Worm (Caenorhabditis elegans) whole organism, L2 larva: ENCODE results near the gene prdh-1.

Experiments used
- C34F6.9 ChIP-seq: fragments of 150-350 bp; optimal IDR thresholded peaks from 2 replicates; lab custom pipeline; 2014; ENCODE audit warnings: missing biosample characterization, missing genetic modification characterization
- F13H6.1 ChIP-seq: sonication (generic microtip); optimal IDR thresholded peaks from 2 replicates; lab custom pipeline; 2016; ENCODE audit warnings: missing genetic modification characterization, missing compliant biosample characterization
- Y55F3AM.14 ChIP-seq: fragments of 200-800 bp; sonication (Bioruptor generic); optimal IDR thresholded peaks from 2 replicates; lab custom pipeline; 2018; ENCODE audit warnings: mild to moderate bottlenecking, missing genetic modification characterization, missing compliant biosample characterization
- alr-1 ChIP-seq: fragments of 150-350 bp; optimal IDR thresholded peaks from 2 replicates; lab custom pipeline; 2014; ENCODE audit warnings: missing biosample characterization, missing genetic modification characterization
- ama-1 ChIP-seq: fragments of 150-350 bp; optimal IDR thresholded peaks from 2 replicates; lab custom pipeline; 2018; ENCODE audit warnings: inconsistent platforms
- blmp-1 ChIP-seq: sonication (generic microtip); optimal IDR thresholded peaks from 2 replicates; lab custom pipeline; 2017; ENCODE audit warnings: missing genetic modification characterization, mild to moderate bottlenecking, missing compliant biosample characterization, antibody characterized with exemption, moderate library complexity; ENCODE audit not compliant: insufficient read depth
- ceh-16 ChIP-seq: fragments of 150-350 bp; optimal IDR thresholded peaks from 2 replicates; lab custom pipeline; 2014; ENCODE audit warnings: missing biosample characterization, missing genetic modification characterization
- ceh-82 ChIP-seq: fragments of 150-350 bp; optimal IDR thresholded peaks from 2 replicates; lab custom pipeline; 2014; ENCODE audit warnings: missing biosample characterization, missing genetic modification characterization
- crh-2 ChIP-seq: sonication (generic microtip); optimal IDR thresholded peaks from 2 replicates; lab custom pipeline; 2017; ENCODE audit warnings: missing biosample characterization, missing genetic modification characterization
- dmd-4 ChIP-seq: sonication (generic microtip); optimal IDR thresholded peaks from 2 replicates; lab custom pipeline; 2017; ENCODE audit warnings: missing biosample characterization, missing genetic modification characterization
- egl-27 ChIP-seq: sonication (generic microtip); optimal IDR thresholded peaks from 3 replicates; lab custom pipeline; 2017; ENCODE audit warnings: missing biosample characterization, missing genetic modification reagents, missing genetic modification characterization
- elt-3 ChIP-seq: sonication (generic microtip); optimal IDR thresholded peaks from 2 replicates; lab custom pipeline; 2017; ENCODE audit warnings: missing biosample characterization, missing genetic modification characterization
- fos-1 ChIP-seq: fragments of 150-350 bp; optimal IDR thresholded peaks from 2 replicates; lab custom pipeline; 2014; ENCODE audit warnings: missing biosample characterization, missing genetic modification characterization
- gmeb-1 ChIP-seq: fragments of 150-350 bp; optimal IDR thresholded peaks from 2 replicates; lab custom pipeline; 2014; ENCODE audit warnings: missing biosample characterization, missing genetic modification characterization
- lin-11 ChIP-seq: fragments of 150-350 bp; sonication (generic microtip); optimal IDR thresholded peaks from 2 replicates; lab custom pipeline; 2014; ENCODE audit warnings: missing biosample characterization, missing genetic modification characterization, inconsistent platforms, mixed read lengths
- lin-13 ChIP-seq: fragments of 150-350 bp; optimal IDR thresholded peaks from 2 replicates; lab custom pipeline; 2014; ENCODE audit warnings: missing biosample characterization, missing genetic modification reagents, missing genetic modification characterization
- lin-39 ChIP-seq: fragments of 150-350 bp; optimal IDR thresholded peaks from 2 replicates; lab custom pipeline; 2014; ENCODE audit warnings: missing biosample characterization, missing genetic modification reagents, missing genetic modification characterization
- lsy-2 ChIP-seq, 2 experiments: fragments of 150-350 bp in 1 of 2; sonication (generic microtip) in 1 of 2; optimal IDR thresholded peaks; 2 replicates each; lab custom pipeline; 2014 to 2017; ENCODE audit warnings: missing biosample characterization in 2 of 2, missing genetic modification characterization in 2 of 2
- mab-5 ChIP-seq: fragments of 150-350 bp; optimal IDR thresholded peaks from 2 replicates; lab custom pipeline; 2014; ENCODE audit warnings: missing biosample characterization, missing genetic modification characterization
- mbf-1 ChIP-seq: sonication (generic microtip); optimal IDR thresholded peaks from 2 replicates; lab custom pipeline; 2017; ENCODE audit warnings: missing biosample characterization, missing genetic modification characterization
- mdl-1 ChIP-seq, 2 experiments: fragments of 150-350 bp in 1 of 2; sonication (generic microtip) in 1 of 2; optimal IDR thresholded peaks; 2 replicates each; lab custom pipeline; 2017; ENCODE audit warnings: missing biosample characterization in 2 of 2, missing genetic modification characterization in 2 of 2
- nhr-11 ChIP-seq: fragments of 150-350 bp; optimal IDR thresholded peaks from 2 replicates; lab custom pipeline; 2014; ENCODE audit warnings: missing biosample characterization, missing genetic modification characterization
- nhr-12 ChIP-seq: fragments of 150-350 bp; optimal IDR thresholded peaks from 2 replicates; lab custom pipeline; 2014; ENCODE audit warnings: missing biosample characterization, missing genetic modification characterization
- nhr-129 ChIP-seq: fragments of 150-350 bp; optimal IDR thresholded peaks from 2 replicates; lab custom pipeline; 2014; ENCODE audit warnings: missing biosample characterization, missing genetic modification characterization
- nhr-21 ChIP-seq: fragments of 150-350 bp; optimal IDR thresholded peaks from 2 replicates; lab custom pipeline; 2014; ENCODE audit warnings: missing biosample characterization, missing genetic modification characterization
- nhr-23 ChIP-seq: fragments of 150-350 bp; optimal IDR thresholded peaks from 2 replicates; lab custom pipeline; 2014; ENCODE audit warnings: missing biosample characterization, missing genetic modification reagents, missing genetic modification characterization
- nhr-237 ChIP-seq: fragments of 150-350 bp; optimal IDR thresholded peaks from 2 replicates; lab custom pipeline; 2014; ENCODE audit warnings: missing biosample characterization, missing genetic modification characterization
- nhr-25 ChIP-seq: fragments of 150-350 bp; sonication (generic microtip); optimal IDR thresholded peaks from 3 replicates; lab custom pipeline; 2014; ENCODE audit warnings: missing biosample characterization, missing genetic modification characterization
- nhr-6 ChIP-seq: fragments of 150-350 bp; optimal IDR thresholded peaks from 2 replicates; lab custom pipeline; 2014; ENCODE audit warnings: missing biosample characterization, missing genetic modification characterization
- nhr-77 ChIP-seq: fragments of 150-350 bp; optimal IDR thresholded peaks from 2 replicates; lab custom pipeline; 2014; ENCODE audit warnings: missing biosample characterization, missing genetic modification characterization
- sem-4 ChIP-seq: fragments of 150-350 bp; optimal IDR thresholded peaks from 2 replicates; lab custom pipeline; 2014; ENCODE audit warnings: missing biosample characterization, missing genetic modification reagents, missing genetic modification characterization
- skn-1 ChIP-seq: sonication (generic microtip); optimal IDR thresholded peaks from 2 replicates; lab custom pipeline; 2017; ENCODE audit warnings: missing biosample characterization, missing genetic modification characterization
- sma-3 ChIP-seq: sonication (generic microtip); optimal IDR thresholded peaks from 2 replicates; lab custom pipeline; 2016; ENCODE audit warnings: missing genetic modification reagents, missing genetic modification characterization, missing compliant biosample characterization
- sma-9 ChIP-seq, 2 experiments: fragments of 150-350 bp in 1 of 2; sonication (generic microtip) in 1 of 2; optimal IDR thresholded peaks; 2 replicates each; lab custom pipeline; 2014 to 2016; ENCODE audit warnings: missing genetic modification characterization in 2 of 2, mild to moderate bottlenecking in 1 of 2, missing biosample characterization in 1 of 2, missing compliant biosample characterization in 1 of 2, missing genetic modification reagents in 1 of 2, moderate library complexity in 1 of 2
- snpc-4 ChIP-seq: fragments of 150-350 bp; optimal IDR thresholded peaks from 2 replicates; lab custom pipeline; 2014; ENCODE audit warnings: missing biosample characterization, missing genetic modification characterization
- unc-39 ChIP-seq: fragments of 150-350 bp; optimal IDR thresholded peaks from 2 replicates; lab custom pipeline; 2014; ENCODE audit warnings: missing biosample characterization, missing genetic modification characterization
- unc-55 ChIP-seq: fragments of 150-350 bp; sonication (generic microtip); optimal IDR thresholded peaks from 3 replicates; lab custom pipeline; 2014; ENCODE audit warnings: missing biosample characterization, missing genetic modification reagents, missing genetic modification characterization
- zag-1 ChIP-seq: fragments of 150-350 bp; optimal IDR thresholded peaks from 2 replicates; lab custom pipeline; 2014; ENCODE audit warnings: missing biosample characterization, missing genetic modification characterization
- ztf-1 ChIP-seq: fragments of 200-800 bp; sonication (Bioruptor generic); conservative IDR thresholded peaks from 2 replicates; pipeline ENCODE4 v1.3.6; 2022; ENCODE audit warnings: missing genetic modification characterization, missing compliant biosample characterization
- ztf-11 ChIP-seq: sonication (generic microtip); optimal IDR thresholded peaks from 2 replicates; lab custom pipeline; 2017; ENCODE audit warnings: missing biosample characterization, missing genetic modification characterization
- ztf-4 ChIP-seq: fragments of 150-350 bp; optimal IDR thresholded peaks from 2 replicates; lab custom pipeline; 2014; ENCODE audit warnings: missing biosample characterization, missing genetic modification characterization

prdh-1 gene

DNA sequence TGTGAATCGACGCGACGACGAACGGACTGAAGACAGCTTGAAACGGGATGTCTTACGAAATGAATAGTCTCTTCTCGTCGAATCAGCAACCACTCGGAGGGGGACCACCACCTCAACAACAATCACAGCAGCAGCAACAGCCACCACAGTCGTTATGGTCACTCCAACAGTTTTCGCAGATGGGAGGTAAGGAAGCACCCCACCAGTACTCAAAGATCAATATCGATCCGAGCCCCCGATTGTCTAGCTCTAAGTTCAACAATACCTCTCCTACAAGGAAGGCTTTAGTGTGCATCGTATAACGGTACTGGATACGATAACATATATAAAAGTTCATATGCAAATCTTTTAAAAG, 11.7 kb upstream of the prdh-1 start:
- TF ChIP-seq ceh-82 (no peak), ztf-1 (GFP tag; lab: Robert Waterston, UW) (0 out of 2 replicates have a peak, but pooled peaks have one; percentile 36)

DNA sequence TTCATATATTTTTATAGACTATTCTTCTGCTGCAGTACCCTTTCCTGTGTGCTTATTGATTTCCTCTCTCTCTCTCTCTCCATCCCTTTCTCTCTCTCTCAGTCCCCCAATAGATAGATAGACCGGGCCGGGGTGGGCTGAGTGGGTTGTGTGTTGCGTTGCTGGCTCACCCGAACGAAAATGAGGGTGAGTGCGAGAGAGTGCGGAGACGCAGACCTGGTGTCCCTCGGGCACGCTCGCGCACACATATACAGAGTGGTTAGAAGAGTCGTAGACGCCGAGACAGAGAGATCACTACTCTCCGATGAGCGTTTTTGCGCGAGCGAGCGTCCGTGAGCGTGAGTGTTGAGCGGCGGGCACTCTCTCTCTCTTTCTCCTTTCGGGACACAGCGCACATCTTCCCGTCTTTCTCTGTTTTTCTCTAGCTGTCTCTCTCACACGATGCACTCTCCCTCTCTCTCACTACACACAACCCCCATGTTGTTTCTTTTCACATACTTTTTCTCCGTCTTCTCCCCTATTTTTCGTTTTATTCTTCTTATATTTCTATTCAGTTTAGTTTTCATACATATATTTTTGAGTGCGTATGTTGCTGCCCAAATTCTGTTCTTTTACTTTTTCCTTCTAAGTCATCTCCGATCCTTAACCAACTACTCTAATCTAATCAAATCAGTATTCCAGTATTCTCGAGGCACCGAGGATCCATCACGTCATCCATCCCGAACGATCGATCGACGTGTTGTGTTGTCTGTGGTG, 11.2 kb upstream of the prdh-1 start, which contains the start of gene lin-66:
Gene lin-66 (plus strand): TSS at position 672 of the 756 bp plus-strand sequence.
- peak; percentile 16 for TF ChIP-seq sem-4 (tag; lab: Kevin White, UChicago)
- no peak for TF ChIP-seq nhr-23 (tag; lab: Kevin White, UChicago)
- peak; percentile 60 for TF ChIP-seq mab-5
- TF ChIP-seq blmp-1 (tag; lab: Kevin White, UChicago) = peak; percentile 59
- TF ChIP-seq alr-1 = no peak
- peak; percentile 59 for TF ChIP-seq snpc-4 (tag; lab: Kevin White, UChicago)
- TF ChIP-seq lin-39 (tag; lab: Kevin White, UChicago) = no peak
- TF ChIP-seq nhr-129 (tag; lab: Kevin White, UChicago) = peak; percentile 99
- peak; percentile 72 for TF ChIP-seq nhr-6 (tag; lab: Kevin White, UChicago)
- peak; percentile 68 for TF ChIP-seq ztf-4 (tag; lab: Kevin White, UChicago)
- TF ChIP-seq unc-39 (tag; lab: Kevin White, UChicago) = peak; percentile 59
- TF ChIP-seq mbf-1 = no peak
- TF ChIP-seq nhr-11 = no peak
- peak; percentile 83 for TF ChIP-seq C34F6.9 (tag; lab: Kevin White, UChicago)
- TF ChIP-seq nhr-21 (tag; lab: Kevin White, UChicago) = peak; percentile 67
- TF ChIP-seq nhr-12 (tag; lab: Kevin White, UChicago) = no peak
- peak; percentile 50 for TF ChIP-seq ceh-16 (tag; lab: Kevin White, UChicago)
- TF ChIP-seq fos-1 (tag; lab: Kevin White, UChicago) = peak; percentile 80
- no peak for TF ChIP-seq ztf-1 (GFP tag; lab: Robert Waterston, UW)
- TF ChIP-seq dmd-4 (tag; lab: Kevin White, UChicago) = no peak
- TF ChIP-seq lin-11 (tag; lab: Kevin White, UChicago) = peak; percentile 91
- peak; percentile 61 for TF ChIP-seq ama-1 (lab: Kevin White, UChicago)
- TF ChIP-seq nhr-25 = peak; percentile 87
- peak; percentile 98 for TF ChIP-seq F13H6.1 (tag; lab: Kevin White, UChicago)
- peak; percentile 87 for TF ChIP-seq zag-1 (tag; lab: Kevin White, UChicago)
- TF ChIP-seq sma-3 (GFP tag; lab: Kevin White, UChicago) = peak; percentile 85
- peak; percentile 86 for TF ChIP-seq crh-2 (tag; lab: Kevin White, UChicago)
- TF ChIP-seq ceh-82 = no peak
- no peak for TF ChIP-seq ztf-11 (tag; lab: Kevin White, UChicago)
- TF ChIP-seq gmeb-1 (tag; lab: Kevin White, UChicago) = peak; percentile 64
- peak; percentile 84 for TF ChIP-seq unc-55
- TF ChIP-seq egl-27 (tag; lab: Kevin White, UChicago) = peak; percentile 64
- TF ChIP-seq sma-9 (GFP tag; optimal IDR thresholded peaks at IDR 0.05; lab: Kevin White, UChicago) = peak; percentile 75
- TF ChIP-seq sma-9 (tag; optimal IDR thresholded peaks at IDR 0.05; lab: Kevin White, UChicago) = no peak
- TF ChIP-seq Y55F3AM.14 (GFP tag; lab: Kevin White, UChicago) = peak; percentile 92
- no peak for TF ChIP-seq nhr-77 (tag; lab: Kevin White, UChicago)
- TF ChIP-seq lsy-2 (tag; optimal IDR thresholded peaks at IDR 0.05; lab: Kevin White, UChicago) = peak; percentile 37 to 78
- TF ChIP-seq lin-13 = peak; percentile 77
- TF ChIP-seq skn-1 (tag; lab: Kevin White, UChicago) = no peak
- TF ChIP-seq mdl-1 (tag; optimal IDR thresholded peaks at IDR 0.05; lab: Kevin White, UChicago) = peak; percentile 88 to 89
- TF ChIP-seq nhr-237 (tag; lab: Kevin White, UChicago) = peak; percentile 25

DNA sequence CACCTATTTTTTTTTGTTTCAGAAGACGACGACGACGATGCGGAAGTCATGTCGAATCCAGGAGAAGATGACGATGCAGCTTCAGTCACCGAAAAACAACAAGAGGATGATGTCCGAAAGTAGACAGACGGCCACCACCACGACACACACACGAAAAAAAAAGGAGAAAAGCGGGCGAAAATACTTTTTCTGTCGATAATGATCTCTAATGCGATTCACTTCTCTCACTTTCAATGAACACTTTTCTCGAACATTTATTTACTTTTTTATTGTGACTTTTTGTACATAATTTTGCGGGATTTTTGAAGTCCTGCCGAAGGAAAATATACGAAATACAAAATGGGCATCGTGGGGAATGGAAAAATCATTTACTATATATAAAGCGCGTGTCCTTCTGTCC, 7.5 kb upstream of the prdh-1 start:
- TF ChIP-seq blmp-1 (tag; lab: Kevin White, UChicago) (peak; percentile 55), sem-4 (tag; lab: Kevin White, UChicago) (no peak), nhr-25 (no peak), lin-39 (tag; lab: Kevin White, UChicago) (no peak), Y55F3AM.14 (GFP tag; lab: Kevin White, UChicago) (no peak), elt-3 (tag; lab: Kevin White, UChicago) (no peak)
